Worm (Caenorhabditis elegans): ENCODE data around the gene rml-3.

DNA sequence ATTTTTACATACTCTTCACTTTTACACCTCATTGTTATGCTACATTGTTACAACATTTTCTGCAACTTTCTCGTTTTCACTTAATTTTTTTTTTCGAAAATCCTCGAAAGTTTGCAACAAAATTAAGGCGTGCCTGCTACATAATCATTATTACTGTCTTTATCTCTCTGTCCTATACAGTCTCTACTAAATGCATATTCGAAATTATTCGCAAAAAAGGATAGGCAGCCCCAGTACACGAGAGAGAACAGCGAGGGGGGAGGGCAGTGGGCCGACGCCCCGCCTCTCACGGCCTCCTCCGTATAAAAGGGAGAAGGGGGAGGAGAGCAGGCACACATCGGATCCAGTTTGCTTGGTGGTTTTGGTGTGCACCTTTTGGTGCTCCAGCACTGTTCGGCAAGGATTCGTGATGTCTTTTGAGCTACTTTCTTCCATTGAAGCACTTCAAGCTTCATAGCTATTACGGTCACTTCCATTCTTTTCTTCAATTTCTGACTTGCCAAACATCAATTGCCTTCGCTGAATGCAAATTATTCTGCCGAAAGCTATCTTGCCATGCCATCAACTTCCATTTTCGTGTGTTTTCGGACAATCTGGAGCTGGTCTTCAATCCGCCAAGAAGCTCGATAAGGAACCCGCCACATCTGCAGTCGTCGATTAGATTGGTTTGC, 13.2 kb upstream of the rml-3 start:
- TF ChIP-seq ztf-11 (tag; optimal IDR thresholded peaks at IDR 0.05) (no peak), fos-1 (tag; optimal IDR thresholded peaks at IDR 0.05) (peak; percentile 53)
